Worm (Caenorhabditis elegans) whole organism, L2 larva: ENCODE data around the gene K04B12.2.
A peak's percentile ranks its signal among the peaks of the same experiment; 100 is the strongest.

ENCODE experiments used
- C34F6.9 ChIP-seq: fragments of 150-350 bp; optimal IDR thresholded peaks from 2 replicates; lab custom pipeline; 2014; ENCODE audit warnings: missing biosample characterization, missing genetic modification characterization
- F13H6.1 ChIP-seq: sonication (generic microtip); optimal IDR thresholded peaks from 2 replicates; lab custom pipeline; 2016; ENCODE audit warnings: missing genetic modification characterization, missing compliant biosample characterization
- R02D3.7 ChIP-seq: fragments of 150-350 bp; optimal IDR thresholded peaks from 2 replicates; lab custom pipeline; 2014; ENCODE audit warnings: missing biosample characterization, missing genetic modification characterization
- Y55F3AM.14 ChIP-seq: fragments of 200-800 bp; sonication (Bioruptor generic); optimal IDR thresholded peaks from 2 replicates; lab custom pipeline; 2018; ENCODE audit warnings: mild to moderate bottlenecking, missing genetic modification characterization, missing compliant biosample characterization
- ZK546.5 ChIP-seq: sonication (generic microtip); optimal IDR thresholded peaks from 2 replicates; lab custom pipeline; 2017; ENCODE audit warnings: missing biosample characterization, missing genetic modification characterization
- alr-1 ChIP-seq: fragments of 150-350 bp; optimal IDR thresholded peaks from 2 replicates; lab custom pipeline; 2014; ENCODE audit warnings: missing biosample characterization, missing genetic modification characterization
- aly-2 ChIP-seq: fragments of 150-350 bp; optimal IDR thresholded peaks from 2 replicates; lab custom pipeline; 2014; ENCODE audit warnings: missing biosample characterization, missing genetic modification characterization
- ama-1 ChIP-seq: fragments of 150-350 bp; optimal IDR thresholded peaks from 2 replicates; lab custom pipeline; 2018; ENCODE audit warnings: inconsistent platforms
- blmp-1 ChIP-seq: sonication (generic microtip); optimal IDR thresholded peaks from 2 replicates; lab custom pipeline; 2017; ENCODE audit warnings: missing genetic modification characterization, mild to moderate bottlenecking, missing compliant biosample characterization, antibody characterized with exemption, moderate library complexity; ENCODE audit not compliant: insufficient read depth
- ceh-16 ChIP-seq: fragments of 150-350 bp; optimal IDR thresholded peaks from 2 replicates; lab custom pipeline; 2014; ENCODE audit warnings: missing biosample characterization, missing genetic modification characterization
- crh-2 ChIP-seq: sonication (generic microtip); optimal IDR thresholded peaks from 2 replicates; lab custom pipeline; 2017; ENCODE audit warnings: missing biosample characterization, missing genetic modification characterization
- dmd-4 ChIP-seq: sonication (generic microtip); optimal IDR thresholded peaks from 2 replicates; lab custom pipeline; 2017; ENCODE audit warnings: missing biosample characterization, missing genetic modification characterization
- egl-27 ChIP-seq: sonication (generic microtip); optimal IDR thresholded peaks from 3 replicates; lab custom pipeline; 2017; ENCODE audit warnings: missing biosample characterization, missing genetic modification reagents, missing genetic modification characterization
- elt-1 ChIP-seq: fragments of 150-350 bp; optimal IDR thresholded peaks from 2 replicates; lab custom pipeline; 2014; ENCODE audit warnings: missing biosample characterization, missing genetic modification characterization
- elt-3 ChIP-seq: sonication (generic microtip); optimal IDR thresholded peaks from 2 replicates; lab custom pipeline; 2017; ENCODE audit warnings: missing biosample characterization, missing genetic modification characterization
- fos-1 ChIP-seq: fragments of 150-350 bp; optimal IDR thresholded peaks from 2 replicates; lab custom pipeline; 2014; ENCODE audit warnings: missing biosample characterization, missing genetic modification characterization
- gmeb-1 ChIP-seq: fragments of 150-350 bp; optimal IDR thresholded peaks from 2 replicates; lab custom pipeline; 2014; ENCODE audit warnings: missing biosample characterization, missing genetic modification characterization
- lin-11 ChIP-seq: fragments of 150-350 bp; sonication (generic microtip); optimal IDR thresholded peaks from 2 replicates; lab custom pipeline; 2014; ENCODE audit warnings: missing biosample characterization, missing genetic modification characterization, inconsistent platforms, mixed read lengths
- lin-13 ChIP-seq: fragments of 150-350 bp; optimal IDR thresholded peaks from 2 replicates; lab custom pipeline; 2014; ENCODE audit warnings: missing biosample characterization, missing genetic modification reagents, missing genetic modification characterization
- mab-5 ChIP-seq: fragments of 150-350 bp; optimal IDR thresholded peaks from 2 replicates; lab custom pipeline; 2014; ENCODE audit warnings: missing biosample characterization, missing genetic modification characterization
- mbf-1 ChIP-seq: sonication (generic microtip); optimal IDR thresholded peaks from 2 replicates; lab custom pipeline; 2017; ENCODE audit warnings: missing biosample characterization, missing genetic modification characterization
- mdl-1 ChIP-seq, 2 experiments: fragments of 150-350 bp in 1 of 2; sonication (generic microtip) in 1 of 2; optimal IDR thresholded peaks; 2 replicates each; lab custom pipeline; 2017; ENCODE audit warnings: missing biosample characterization in 2 of 2, missing genetic modification characterization in 2 of 2
- nhr-10 ChIP-seq: sonication (generic microtip); optimal IDR thresholded peaks from 2 replicates; lab custom pipeline; 2017; ENCODE audit warnings: missing biosample characterization, missing genetic modification characterization
- nhr-11 ChIP-seq: fragments of 150-350 bp; optimal IDR thresholded peaks from 2 replicates; lab custom pipeline; 2014; ENCODE audit warnings: missing biosample characterization, missing genetic modification characterization
- nhr-12 ChIP-seq: fragments of 150-350 bp; optimal IDR thresholded peaks from 2 replicates; lab custom pipeline; 2014; ENCODE audit warnings: missing biosample characterization, missing genetic modification characterization
- nhr-129 ChIP-seq: fragments of 150-350 bp; optimal IDR thresholded peaks from 2 replicates; lab custom pipeline; 2014; ENCODE audit warnings: missing biosample characterization, missing genetic modification characterization
- nhr-21 ChIP-seq: fragments of 150-350 bp; optimal IDR thresholded peaks from 2 replicates; lab custom pipeline; 2014; ENCODE audit warnings: missing biosample characterization, missing genetic modification characterization
- nhr-23 ChIP-seq: fragments of 150-350 bp; optimal IDR thresholded peaks from 2 replicates; lab custom pipeline; 2014; ENCODE audit warnings: missing biosample characterization, missing genetic modification reagents, missing genetic modification characterization
- nhr-237 ChIP-seq: fragments of 150-350 bp; optimal IDR thresholded peaks from 2 replicates; lab custom pipeline; 2014; ENCODE audit warnings: missing biosample characterization, missing genetic modification characterization
- nhr-25 ChIP-seq: fragments of 150-350 bp; sonication (generic microtip); optimal IDR thresholded peaks from 3 replicates; lab custom pipeline; 2014; ENCODE audit warnings: missing biosample characterization, missing genetic modification characterization
- nhr-6 ChIP-seq: fragments of 150-350 bp; optimal IDR thresholded peaks from 2 replicates; lab custom pipeline; 2014; ENCODE audit warnings: missing biosample characterization, missing genetic modification characterization
- nhr-77 ChIP-seq: fragments of 150-350 bp; optimal IDR thresholded peaks from 2 replicates; lab custom pipeline; 2014; ENCODE audit warnings: missing biosample characterization, missing genetic modification characterization
- peb-1 ChIP-seq: fragments of 150-350 bp; optimal IDR thresholded peaks from 2 replicates; lab custom pipeline; 2014; ENCODE audit warnings: missing biosample characterization, missing genetic modification characterization
- sem-4 ChIP-seq: fragments of 150-350 bp; optimal IDR thresholded peaks from 2 replicates; lab custom pipeline; 2014; ENCODE audit warnings: missing biosample characterization, missing genetic modification reagents, missing genetic modification characterization
- skn-1 ChIP-seq: sonication (generic microtip); optimal IDR thresholded peaks from 2 replicates; lab custom pipeline; 2017; ENCODE audit warnings: missing biosample characterization, missing genetic modification characterization
- sma-3 ChIP-seq: sonication (generic microtip); optimal IDR thresholded peaks from 2 replicates; lab custom pipeline; 2016; ENCODE audit warnings: missing genetic modification reagents, missing genetic modification characterization, missing compliant biosample characterization
- sma-9 ChIP-seq, 2 experiments: fragments of 150-350 bp in 1 of 2; sonication (generic microtip) in 1 of 2; optimal IDR thresholded peaks; 2 replicates each; lab custom pipeline; 2014 to 2016; ENCODE audit warnings: missing genetic modification characterization in 2 of 2, mild to moderate bottlenecking in 1 of 2, missing biosample characterization in 1 of 2, missing compliant biosample characterization in 1 of 2, missing genetic modification reagents in 1 of 2, moderate library complexity in 1 of 2
- snpc-4 ChIP-seq: fragments of 150-350 bp; optimal IDR thresholded peaks from 2 replicates; lab custom pipeline; 2014; ENCODE audit warnings: missing biosample characterization, missing genetic modification characterization
- unc-39 ChIP-seq: fragments of 150-350 bp; optimal IDR thresholded peaks from 2 replicates; lab custom pipeline; 2014; ENCODE audit warnings: missing biosample characterization, missing genetic modification characterization
- unc-62 ChIP-seq: fragments of 150-350 bp; optimal IDR thresholded peaks from 2 replicates; lab custom pipeline; 2014; ENCODE audit warnings: missing biosample characterization, missing genetic modification reagents, missing genetic modification characterization
- zag-1 ChIP-seq: fragments of 150-350 bp; optimal IDR thresholded peaks from 2 replicates; lab custom pipeline; 2014; ENCODE audit warnings: missing biosample characterization, missing genetic modification characterization
- ztf-1 ChIP-seq: fragments of 200-800 bp; sonication (Bioruptor generic); conservative IDR thresholded peaks from 2 replicates; pipeline ENCODE4 v1.3.6; 2022; ENCODE audit warnings: missing genetic modification characterization, missing compliant biosample characterization
- ztf-4 ChIP-seq: fragments of 150-350 bp; optimal IDR thresholded peaks from 2 replicates; lab custom pipeline; 2014; ENCODE audit warnings: missing biosample characterization, missing genetic modification characterization

K04B12.2 gene

ce11 chrII:14470020-14470419 is 32.2 kb upstream of the K04B12.2 start:
- TF ChIP-seq elt-1 (no peak), unc-39 (tag; lab: Kevin White, UChicago) (no peak), ZK546.5 (tag; lab: Kevin White, UChicago) (no peak), dmd-4 (tag; lab: Kevin White, UChicago) (no peak), C34F6.9 (no peak), ztf-4 (tag; lab: Kevin White, UChicago) (no peak), skn-1 (tag; lab: Kevin White, UChicago) (no peak), nhr-237 (tag; lab: Kevin White, UChicago) (no peak), aly-2 (tag; lab: Kevin White, UChicago) (no peak), fos-1 (tag; lab: Kevin White, UChicago) (no peak)

ce11 chrII:14455332-14455731 is 17.6 kb upstream of the K04B12.2 start, which contains the start of gene dmsr-6:
dmsr-6 (plus strand) TSS chrII:14455632.
- TF ChIP-seq nhr-6 (tag; lab: Kevin White, UChicago) (no peak), sma-3 (GFP tag; lab: Kevin White, UChicago) (no peak), aly-2 (tag; lab: Kevin White, UChicago) (no peak), ceh-16 (tag; lab: Kevin White, UChicago) (no peak), skn-1 (tag; lab: Kevin White, UChicago) (no peak), nhr-12 (tag; lab: Kevin White, UChicago) (no peak), R02D3.7 (no peak), nhr-129 (no peak), egl-27 (tag; lab: Kevin White, UChicago) (no peak), ZK546.5 (tag; lab: Kevin White, UChicago) (no peak), ztf-1 (GFP tag; lab: Robert Waterston, UW) (no peak), blmp-1 (tag; lab: Kevin White, UChicago) (no peak), nhr-237 (tag; lab: Kevin White, UChicago) (no peak), nhr-11 (tag; lab: Kevin White, UChicago) (no peak), lin-13 (GFP tag; lab: Kevin White, UChicago) (no peak)
- TF ChIP-seq, all 48 proteins: peak for 0

ce11 chrII:14451934-14452333 is 14.2 kb upstream of the K04B12.2 start:
- TF ChIP-seq nhr-11 (tag; lab: Kevin White, UChicago) (no peak), dmd-4 (tag; lab: Kevin White, UChicago) (no peak), ama-1 (lab: Kevin White, UChicago) (no peak), nhr-6 (tag; lab: Kevin White, UChicago) (no peak)

ce11 chrII:14441144-14441543 is 3.4 kb upstream of the K04B12.2 start, which contains the start of gene smg-8:
smg-8 (plus strand) TSS chrII:14441409.
- peak; percentile 77 for TF ChIP-seq crh-2 (tag; lab: Kevin White, UChicago)
- no peak for TF ChIP-seq sma-3 (GFP tag; lab: Kevin White, UChicago)
- no peak for TF ChIP-seq unc-39 (tag; lab: Kevin White, UChicago)
- TF ChIP-seq sem-4 (tag; lab: Kevin White, UChicago), result peak; percentile 50
- TF ChIP-seq nhr-21 (tag; lab: Kevin White, UChicago), result peak; percentile 57
- no peak for TF ChIP-seq nhr-10 (tag; lab: Kevin White, UChicago)
- TF ChIP-seq F13H6.1, result peak; percentile 43
- no peak for TF ChIP-seq peb-1 (tag; lab: Kevin White, UChicago)
- TF ChIP-seq alr-1 (tag; lab: Kevin White, UChicago), result no peak
- TF ChIP-seq nhr-237 (tag; lab: Kevin White, UChicago), result no peak
- TF ChIP-seq elt-1, result no peak
- TF ChIP-seq unc-62 (GFP tag; lab: Kevin White, UChicago), result no peak
- TF ChIP-seq mab-5, result peak; percentile 75
- TF ChIP-seq ztf-4 (tag; lab: Kevin White, UChicago), result peak; percentile 2
- TF ChIP-seq elt-3 (tag; lab: Kevin White, UChicago), result no peak
- TF ChIP-seq fos-1 (tag; lab: Kevin White, UChicago), result peak; percentile 36
- TF ChIP-seq nhr-6 (tag; lab: Kevin White, UChicago), result peak; percentile 65
- TF ChIP-seq mbf-1 (tag; lab: Kevin White, UChicago), result no peak
- TF ChIP-seq sma-9 (GFP tag; optimal IDR thresholded peaks at IDR 0.05; lab: Kevin White, UChicago), result no peak
- TF ChIP-seq sma-9 (tag; optimal IDR thresholded peaks at IDR 0.05; lab: Kevin White, UChicago), result no peak
- no peak for TF ChIP-seq nhr-11 (tag; lab: Kevin White, UChicago)
- peak; percentile 86 for TF ChIP-seq C34F6.9
- no peak for TF ChIP-seq R02D3.7
- TF ChIP-seq nhr-12 (tag; lab: Kevin White, UChicago), result no peak
- TF ChIP-seq nhr-23, result no peak
- TF ChIP-seq Y55F3AM.14, result no peak
- no peak for TF ChIP-seq egl-27 (tag; lab: Kevin White, UChicago)
- TF ChIP-seq skn-1 (tag; lab: Kevin White, UChicago), result no peak
- peak; percentile 6 for TF ChIP-seq nhr-77 (tag; lab: Kevin White, UChicago)
- TF ChIP-seq nhr-129, result peak; percentile 72
- peak; percentile 22 for TF ChIP-seq lin-11 (tag; lab: Kevin White, UChicago)
- TF ChIP-seq mdl-1 (tag; optimal IDR thresholded peaks at IDR 0.05; lab: Kevin White, UChicago), result no peak
- TF ChIP-seq snpc-4 (tag; lab: Kevin White, UChicago), result peak; percentile 68
- peak; percentile 47 for TF ChIP-seq zag-1 (tag; lab: Kevin White, UChicago)
- no peak for TF ChIP-seq dmd-4 (tag; lab: Kevin White, UChicago)
- no peak for TF ChIP-seq blmp-1 (tag; lab: Kevin White, UChicago)
- peak; percentile 85 for TF ChIP-seq lin-13 (GFP tag; lab: Kevin White, UChicago)
- TF ChIP-seq ceh-16 (tag; lab: Kevin White, UChicago), result peak; percentile 5
- TF ChIP-seq gmeb-1 (tag; lab: Kevin White, UChicago), result peak; percentile 97
- peak; percentile 75 for TF ChIP-seq nhr-25 (tag; lab: Kevin White, UChicago)
- TF ChIP-seq aly-2 (tag; lab: Kevin White, UChicago), result no peak
